Fruit fly (Drosophila melanogaster) whole organism, prepupa: ENCODE data around the gene Pus1.
A peak's percentile ranks its signal among the peaks of the same experiment; 100 is the strongest.

Experiments
- Blimp-1 ChIP-seq: fragments of 200-800 bp; sonication (Bioruptor generic); optimal IDR thresholded peaks from 3 replicates; lab custom pipeline; 2017; ENCODE audit warnings: missing biosample characterization, missing genetic modification characterization, mild to moderate bottlenecking, moderate library complexity, missing genetic modification reagents
- CG10669 ChIP-seq: fragments of 200-800 bp; sonication (Bioruptor generic); optimal IDR thresholded peaks from 3 replicates; lab custom pipeline; 2018; ENCODE audit warnings: missing biosample characterization, mild to moderate bottlenecking, missing genetic modification characterization, moderate library complexity
- CG11902 ChIP-seq: fragments of 200-800 bp; sonication (Bioruptor generic); optimal IDR thresholded peaks from 3 replicates; lab custom pipeline; 2016; ENCODE audit warnings: missing biosample characterization, missing genetic modification characterization
- CG1621 ChIP-seq: fragments of 200-800 bp; sonication (Bioruptor generic); optimal IDR thresholded peaks from 3 replicates; lab custom pipeline; 2018; ENCODE audit warnings: missing biosample characterization, mild to moderate bottlenecking, missing genetic modification characterization
- CG3032 ChIP-seq: fragments of 200-800 bp; optimal IDR thresholded peaks from 2 replicates; lab custom pipeline; 2019; ENCODE audit warnings: missing biosample characterization, mild to moderate bottlenecking, missing genetic modification characterization, moderate library complexity
- CG31627 ChIP-seq: fragments of 200-800 bp; sonication (Bioruptor generic); optimal IDR thresholded peaks from 3 replicates; lab custom pipeline; 2016; ENCODE audit warnings: missing biosample characterization, missing genetic modification characterization
- CG34406 ChIP-seq: fragments of 200-800 bp; sonication (Bioruptor generic); optimal IDR thresholded peaks from 3 replicates; lab custom pipeline; 2016; ENCODE audit warnings: missing biosample characterization, missing genetic modification characterization
- CG3919 ChIP-seq: fragments of 200-800 bp; sonication (Bioruptor generic); optimal IDR thresholded peaks from 3 replicates; lab custom pipeline; 2016; ENCODE audit warnings: missing biosample characterization, missing genetic modification characterization
- CG6276 ChIP-seq: fragments of 200-800 bp; sonication (Bioruptor generic); optimal IDR thresholded peaks from 2 replicates; lab custom pipeline; 2017; ENCODE audit warnings: missing biosample characterization, mild to moderate bottlenecking, missing genetic modification characterization
- CG6792 ChIP-seq: fragments of 200-800 bp; sonication (Bioruptor generic); optimal IDR thresholded peaks from 3 replicates; lab custom pipeline; 2016; ENCODE audit warnings: missing biosample characterization, missing genetic modification characterization
- CG6854 ChIP-seq: fragments of 200-800 bp; sonication (Bioruptor generic); optimal IDR thresholded peaks from 2 replicates; lab custom pipeline; 2017; ENCODE audit warnings: missing biosample characterization, mild to moderate bottlenecking, missing genetic modification characterization
- CG8119 ChIP-seq: fragments of 200-800 bp; sonication (Bioruptor generic); IDR thresholded peaks from 3 replicates; pipeline ENCODE4 v1.3.6; 2022; ENCODE audit warnings: missing biosample characterization, missing genetic modification characterization
- Eip75B ChIP-seq: fragments of 200-800 bp; sonication (Bioruptor generic); optimal IDR thresholded peaks from 3 replicates; lab custom pipeline; 2016; ENCODE audit warnings: missing biosample characterization, missing genetic modification characterization
- Eip78C ChIP-seq: fragments of 200-800 bp; sonication (Bioruptor generic); peaks from one replicate; lab custom pipeline; 2016; ENCODE audit warnings: missing biosample characterization, missing genetic modification characterization
- Ets21C ChIP-seq: fragments of 200-800 bp; sonication (Bioruptor generic); optimal IDR thresholded peaks from 3 replicates; lab custom pipeline; 2016; ENCODE audit warnings: missing biosample characterization, missing genetic modification characterization
- Ets96B ChIP-seq: fragments of 200-800 bp; optimal IDR thresholded peaks from 2 replicates; lab custom pipeline; 2019; ENCODE audit warnings: missing biosample characterization, mild to moderate bottlenecking, missing genetic modification characterization, moderate library complexity
- Gug ChIP-seq: fragments of 200-800 bp; sonication (Bioruptor generic); IDR thresholded peaks from 2 replicates; pipeline ENCODE4 v1.3.6; 2022; ENCODE audit warnings: missing biosample characterization, missing genetic modification characterization
- Hr38 ChIP-seq: sonication (Bioruptor generic); optimal IDR thresholded peaks from 2 replicates; lab custom pipeline; 2016; ENCODE audit warnings: missing biosample characterization, missing genetic modification characterization
- Hr39 ChIP-seq: fragments of 200-800 bp; sonication (Bioruptor generic); optimal IDR thresholded peaks from 2 replicates; lab custom pipeline; 2016; ENCODE audit warnings: missing biosample characterization, missing genetic modification characterization
- Lpt ChIP-seq: fragments of 200-800 bp; sonication (Bioruptor generic); optimal IDR thresholded peaks from 3 replicates; lab custom pipeline; 2016; ENCODE audit warnings: missing biosample characterization, missing genetic modification characterization
- OdsH ChIP-seq: fragments of 200-800 bp; sonication (Bioruptor generic); optimal IDR thresholded peaks from 3 replicates; lab custom pipeline; 2016; ENCODE audit warnings: missing biosample characterization, missing genetic modification characterization
- Smox ChIP-seq: fragments of 200-800 bp; sonication (Bioruptor generic); optimal IDR thresholded peaks from 3 replicates; lab custom pipeline; 2016; ENCODE audit warnings: missing biosample characterization, missing genetic modification characterization
- Sox102F ChIP-seq: fragments of 200-800 bp; sonication (Bioruptor generic); optimal IDR thresholded peaks from 2 replicates; lab custom pipeline; 2016; ENCODE audit warnings: missing biosample characterization, mild to moderate bottlenecking, missing genetic modification characterization
- Sox15 ChIP-seq: fragments of 200-800 bp; sonication (Bioruptor generic); optimal IDR thresholded peaks from 3 replicates; lab custom pipeline; 2016; ENCODE audit warnings: missing biosample characterization, missing genetic modification characterization
- acj6 ChIP-seq: fragments of 200-800 bp; sonication (Bioruptor generic); optimal IDR thresholded peaks from 3 replicates; lab custom pipeline; 2016; ENCODE audit warnings: missing biosample characterization, missing genetic modification characterization
- cyc ChIP-seq: fragments of 200-800 bp; sonication (Bioruptor generic); optimal IDR thresholded peaks from 3 replicates; lab custom pipeline; 2016; ENCODE audit warnings: missing biosample characterization, missing genetic modification characterization
- dsx ChIP-seq: fragments of 200-800 bp; optimal IDR thresholded peaks from 3 replicates; lab custom pipeline; 2019; ENCODE audit warnings: missing biosample characterization, mild to moderate bottlenecking, missing genetic modification characterization, moderate library complexity; ENCODE audit not compliant: poor library complexity, severe bottlenecking
- eg ChIP-seq: fragments of 200-800 bp; sonication (Bioruptor generic); IDR thresholded peaks from 3 replicates; pipeline ENCODE4 v1.3.6; 2022; ENCODE audit warnings: missing biosample characterization, missing genetic modification characterization
- esn ChIP-seq: fragments of 200-800 bp; sonication (Bioruptor generic); optimal IDR thresholded peaks from 2 replicates; lab custom pipeline; 2016; ENCODE audit warnings: missing biosample characterization, mild to moderate bottlenecking, missing genetic modification characterization, moderate library complexity
- fd59A ChIP-seq: fragments of 200-800 bp; sonication (Bioruptor generic); optimal IDR thresholded peaks from 2 replicates; lab custom pipeline; 2017; ENCODE audit warnings: missing biosample characterization, mild to moderate bottlenecking, missing genetic modification characterization, missing genetic modification reagents
- fkh ChIP-seq: fragments of 200-800 bp; sonication (Bioruptor generic); optimal IDR thresholded peaks from 3 replicates; lab custom pipeline; 2017; ENCODE audit warnings: missing biosample characterization, mild to moderate bottlenecking, missing genetic modification characterization, moderate library complexity
- lz ChIP-seq: fragments of 200-800 bp; sonication (Bioruptor generic); optimal IDR thresholded peaks from 3 replicates; lab custom pipeline; 2016; ENCODE audit warnings: missing biosample characterization, missing genetic modification characterization
- pdm3 ChIP-seq: fragments of 200-800 bp; sonication (Bioruptor generic); optimal IDR thresholded peaks from 3 replicates; lab custom pipeline; 2016; ENCODE audit warnings: missing biosample characterization, missing genetic modification characterization
- spab ChIP-seq: fragments of 200-800 bp; sonication (Bioruptor generic); optimal IDR thresholded peaks from 2 replicates; lab custom pipeline; 2017; ENCODE audit warnings: missing biosample characterization, mild to moderate bottlenecking, missing genetic modification characterization, missing genetic modification reagents
- ss ChIP-seq, 2 experiments: fragments of 200-800 bp; sonication (Bioruptor generic); optimal IDR thresholded peaks; 2 replicates in 1 of 2; 3 replicates in 1 of 2; lab custom pipeline; 2017 to 2018; ENCODE audit warnings: mild to moderate bottlenecking in 2 of 2, missing biosample characterization in 2 of 2, missing genetic modification characterization in 2 of 2, moderate library complexity in 1 of 2
- svp ChIP-seq: fragments of 200-800 bp; sonication (Bioruptor generic); peaks from one replicate; lab custom pipeline; 2016; ENCODE audit warnings: missing biosample characterization, missing genetic modification characterization
- topi ChIP-seq: fragments of 200-800 bp; sonication (Bioruptor generic); optimal IDR thresholded peaks from 3 replicates; lab custom pipeline; 2016; ENCODE audit warnings: missing biosample characterization, missing genetic modification characterization
- vri ChIP-seq: fragments of 200-800 bp; sonication (Bioruptor generic); optimal IDR thresholded peaks from 3 replicates; lab custom pipeline; 2016; ENCODE audit warnings: missing biosample characterization, mild to moderate bottlenecking, missing genetic modification characterization

Pus1 gene

DNA sequence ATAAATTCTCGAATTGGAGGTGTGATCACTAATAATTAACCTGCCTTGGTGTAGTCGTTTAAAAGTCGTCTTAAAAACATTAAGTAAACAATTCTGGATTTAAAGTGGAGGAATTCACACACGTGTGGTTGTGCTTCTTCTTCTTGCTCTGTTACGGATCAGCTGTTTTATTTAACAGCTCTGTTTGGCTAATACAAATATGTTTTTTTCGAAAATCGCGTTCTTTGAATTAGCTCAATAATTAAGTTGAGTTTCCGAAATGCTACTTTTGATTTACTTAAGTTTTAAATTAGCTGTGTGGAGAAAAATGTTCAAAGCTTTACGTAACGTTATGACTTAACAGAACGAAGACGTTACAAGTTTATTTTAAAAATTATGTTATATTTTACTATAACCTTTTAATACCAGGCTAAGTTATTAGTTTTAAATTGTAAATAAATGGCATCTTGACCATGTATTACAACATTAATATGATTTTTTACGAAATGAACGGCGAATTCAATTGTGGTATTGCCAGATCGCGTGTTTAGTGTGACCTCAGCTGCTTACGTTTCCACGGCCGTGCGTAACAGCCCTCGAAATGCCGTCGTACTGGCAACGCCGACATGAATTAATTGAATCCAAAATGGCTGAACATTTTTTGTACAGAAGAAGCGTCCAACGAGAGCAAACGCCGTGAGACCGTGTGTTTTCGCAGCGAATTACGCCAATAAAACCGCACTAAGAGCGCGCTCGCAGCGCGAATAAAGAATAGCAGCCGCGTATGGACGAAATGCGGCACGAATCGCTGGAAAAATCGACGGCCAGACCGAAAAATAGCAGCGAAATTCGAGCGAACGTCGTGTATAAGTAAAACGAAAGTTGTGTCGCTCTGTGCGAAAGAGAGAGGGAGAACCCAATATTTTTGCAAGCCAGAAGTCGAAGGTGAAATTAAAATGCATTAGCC, at the start of gene Pus1, which contains the start of gene bon:
TSS of gene Pus1 (minus strand) at position 155 of the 946 bp plus-strand sequence.
TSS of gene bon (plus strand) at position 623 of the 946 bp plus-strand sequence.
- TF ChIP-seq CG3032 (peak; percentile 33), Smox (peak; percentile 16), Sox15 (no peak), Eip78C (GFP tag; lab: Kevin White, UChicago) (peak; percentile 65), esn (GFP tag; lab: Kevin White, UChicago) (peak; percentile 36), CG1621 (tag; lab: Kevin White, UChicago) (peak; percentile 58), svp (peak; percentile 73), fkh (GFP tag; lab: Kevin White, UChicago) (peak; percentile 57), Ets21C (no peak), CG6854 (GFP tag; lab: Kevin White, UChicago) (no peak), Eip75B (GFP tag; lab: Kevin White, UChicago) (peak; percentile 1), acj6 (GFP tag; lab: Kevin White, UChicago) (peak; percentile 12), Hr38 (GFP tag; lab: Kevin White, UChicago) (no peak), Blimp-1 (GFP tag; lab: Kevin White, UChicago) (peak; percentile 46), CG31627 (peak; percentile 30), pdm3 (GFP tag; lab: Kevin White, UChicago) (peak; percentile 12), ss (GFP tag; optimal IDR thresholded peaks at IDR 0.05; lab: Kevin White, UChicago) (peak in 1 of 2 experiments; percentile 6), vri (GFP tag; lab: Kevin White, UChicago) (no peak), CG8119 (no peak), CG3919 (GFP tag; lab: Kevin White, UChicago) (peak; percentile 19), OdsH (GFP tag; lab: Kevin White, UChicago) (no peak), eg (GFP tag; lab: Robert Waterston, UW) (0 out of 3 replicates have a peak, but pooled peaks have one; percentile 14), CG10669 (GFP tag; lab: Kevin White, UChicago) (no peak), lz (GFP tag; lab: Kevin White, UChicago) (peak; percentile 53), Sox102F (GFP tag; lab: Kevin White, UChicago) (peak; percentile 24), Hr39 (peak; percentile 26), cyc (GFP tag; lab: Kevin White, UChicago) (peak; percentile 27), topi (peak; percentile 3)

DNA sequence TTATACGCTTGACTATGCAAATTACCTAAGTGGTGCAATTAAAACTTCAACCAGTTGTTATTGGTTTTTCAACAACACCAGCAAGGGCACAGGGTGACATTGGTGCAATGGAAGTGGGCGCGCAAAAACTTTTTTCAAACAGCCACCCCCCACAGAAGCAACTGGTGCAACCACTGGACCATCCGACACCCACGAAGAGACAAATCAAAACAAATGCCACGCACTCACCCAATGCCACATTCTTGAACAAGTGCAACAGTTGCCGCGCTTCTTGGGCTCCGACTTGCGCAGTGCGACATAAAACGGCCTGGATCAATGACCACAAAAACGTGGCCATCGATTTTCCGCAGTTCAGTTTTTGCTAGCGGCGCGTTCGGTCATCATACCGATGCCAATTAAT, 43.3 kb upstream of the Pus1 start:
- TF ChIP-seq fd59A (GFP tag; lab: Kevin White, UChicago) (no peak), Hr38 (GFP tag; lab: Kevin White, UChicago) (no peak), Sox15 (no peak), CG1621 (tag; lab: Kevin White, UChicago) (no peak), CG6792 (GFP tag; lab: Kevin White, UChicago) (no peak), Ets21C (no peak), CG6276 (no peak), Eip78C (GFP tag; lab: Kevin White, UChicago) (no peak), CG11902 (GFP tag; lab: Kevin White, UChicago) (no peak), Gug (GFP tag; lab: Robert Waterston, UW) (no peak), spab (GFP tag; lab: Kevin White, UChicago) (no peak), Hr39 (no peak), Ets96B (tag; lab: Kevin White, UChicago) (no peak), CG34406 (GFP tag; lab: Kevin White, UChicago) (no peak), esn (GFP tag; lab: Kevin White, UChicago) (no peak), Lpt (GFP tag; lab: Kevin White, UChicago) (no peak), dsx (GFP tag; lab: Kevin White, UChicago) (no peak), svp (no peak)
